Worm (Caenorhabditis elegans) whole organism, young adult: ENCODE data around the gene sma-3.

ENCODE experiments used
- F10E7.11 ChIP-seq: sonication (generic microtip); optimal IDR thresholded peaks from 2 replicates; lab custom pipeline; 2017; ENCODE audit warnings: mild to moderate bottlenecking, missing genetic modification characterization, moderate library complexity, missing compliant biosample characterization
- F55B11.4 ChIP-seq: sonication (generic microtip); optimal IDR thresholded peaks from 2 replicates; lab custom pipeline; 2016; ENCODE audit warnings: missing compliant biosample characterization, missing genetic modification characterization, borderline replicate concordance; ENCODE audit not compliant: insufficient read depth
- F57A8.1 ChIP-seq: fragments of 200-800 bp; sonication (Bioruptor generic); optimal IDR thresholded peaks from 2 replicates; lab custom pipeline; 2018; ENCODE audit warnings: mild to moderate bottlenecking, missing genetic modification characterization, moderate library complexity, missing compliant biosample characterization
- K11D2.4 ChIP-seq: fragments of 200-800 bp; sonication (Bioruptor generic); IDR thresholded peaks from 2 replicates; pipeline ENCODE4 v1.3.6; 2022; ENCODE audit warnings: missing genetic modification reagents, missing genetic modification characterization, missing compliant biosample characterization
- T26A5.8 ChIP-seq: sonication (generic microtip); optimal IDR thresholded peaks from 2 replicates; lab custom pipeline; 2016; ENCODE audit warnings: missing genetic modification characterization, missing compliant biosample characterization
- ZK185.1 ChIP-seq: sonication (generic microtip); optimal IDR thresholded peaks from 2 replicates; lab custom pipeline; 2016; ENCODE audit warnings: mild to moderate bottlenecking, missing genetic modification characterization, missing compliant biosample characterization; ENCODE audit not compliant: poor library complexity, severe bottlenecking
- ama-1 ChIP-seq, 3 experiments: fragments of 150-350 bp in 1 of 3; sonication (generic microtip) in 2 of 3; optimal IDR thresholded peaks; 2 replicates each; lab custom pipeline; 2014 to 2018; ENCODE audit warnings: missing biosample characterization in 2 of 3, missing genetic modification characterization in 2 of 3, missing genetic modification reagents in 2 of 3
- aptf-3 ChIP-seq: fragments of 200-800 bp; sonication (Bioruptor generic); IDR thresholded peaks from 2 replicates; pipeline ENCODE4 v1.3.6; 2022; ENCODE audit warnings: missing genetic modification characterization, missing compliant biosample characterization
- attf-3 ChIP-seq: fragments of 200-800 bp; sonication (Bioruptor generic); conservative IDR thresholded peaks from 2 replicates; pipeline ENCODE4 v1.3.6; 2022; ENCODE audit warnings: missing genetic modification reagents, missing genetic modification characterization, missing compliant biosample characterization
- attf-5 ChIP-seq: fragments of 200-800 bp; sonication (Bioruptor generic); optimal IDR thresholded peaks from 2 replicates; lab custom pipeline; 2018; ENCODE audit warnings: mild to moderate bottlenecking, missing genetic modification characterization, missing compliant biosample characterization
- bed-1 ChIP-seq: fragments of 200-800 bp; sonication (Bioruptor generic); IDR thresholded peaks from 2 replicates; pipeline ENCODE4 v1.3.6; 2022; ENCODE audit warnings: missing genetic modification reagents, missing genetic modification characterization, missing compliant biosample characterization
- cebp-2 ChIP-seq: fragments of 200-800 bp; sonication (Bioruptor generic); IDR thresholded peaks from 2 replicates; pipeline ENCODE4 v1.3.6; 2022; ENCODE audit warnings: missing genetic modification characterization, missing compliant biosample characterization
- ceh-79 ChIP-seq: sonication (generic microtip); optimal IDR thresholded peaks from 2 replicates; lab custom pipeline; 2017; ENCODE audit warnings: mild to moderate bottlenecking, missing genetic modification characterization, missing compliant biosample characterization
- die-1 ChIP-seq: sonication (generic microtip); optimal IDR thresholded peaks from 2 replicates; lab custom pipeline; 2016; ENCODE audit warnings: missing genotype, mild to moderate bottlenecking, missing genetic modification characterization, missing compliant biosample characterization
- ekl-4 ChIP-seq: fragments of 200-800 bp; sonication (Bioruptor generic); IDR thresholded peaks from 2 replicates; pipeline ENCODE4 v1.3.6; 2022; ENCODE audit warnings: missing genetic modification reagents, missing genetic modification characterization, missing compliant biosample characterization
- ets-4 ChIP-seq: fragments of 200-800 bp; sonication (Bioruptor generic); optimal IDR thresholded peaks from 2 replicates; lab custom pipeline; 2018; ENCODE audit warnings: mild to moderate bottlenecking, missing genetic modification characterization, missing compliant biosample characterization
- hlh-12 ChIP-seq: sonication (generic microtip); optimal IDR thresholded peaks from 2 replicates; lab custom pipeline; 2016; ENCODE audit warnings: missing genetic modification characterization, missing compliant biosample characterization
- hlh-26 ChIP-seq: fragments of 200-800 bp; sonication (Bioruptor generic); conservative IDR thresholded peaks from 2 replicates; pipeline ENCODE4 v1.3.6; 2022; ENCODE audit warnings: missing genetic modification reagents, missing genetic modification characterization, missing compliant biosample characterization
- hmg-20 ChIP-seq: fragments of 200-800 bp; sonication (Bioruptor generic); IDR thresholded peaks from 2 replicates; pipeline ENCODE4 v1.3.6; 2022; ENCODE audit warnings: missing genetic modification reagents, missing genetic modification characterization, missing compliant biosample characterization
- hsf-1 ChIP-seq: fragments of 200-800 bp; sonication (Bioruptor generic); IDR thresholded peaks from 2 replicates; pipeline ENCODE4 v1.3.6; 2022; ENCODE audit warnings: missing genetic modification reagents, missing genetic modification characterization, missing compliant biosample characterization
- lin-35 ChIP-seq, 3 experiments: fragments of 150-350 bp in 2 of 3; sonication (generic microtip) in 1 of 3; optimal IDR thresholded peaks; 2 replicates each; lab custom pipeline; 2014 to 2018; ENCODE audit warnings: missing biosample characterization in 3 of 3, missing genetic modification characterization in 3 of 3, missing genetic modification reagents in 3 of 3
- lsy-27 ChIP-seq: sonication (generic microtip); optimal IDR thresholded peaks from 2 replicates; lab custom pipeline; 2017; ENCODE audit warnings: missing genetic modification characterization, mild to moderate bottlenecking, missing compliant biosample characterization, antibody characterized with exemption, missing genotype, borderline replicate concordance; ENCODE audit not compliant: insufficient read depth
- madf-3 ChIP-seq: fragments of 200-800 bp; sonication (Bioruptor generic); IDR thresholded peaks from 2 replicates; pipeline ENCODE4 v1.3.6; 2022; ENCODE audit warnings: missing genetic modification reagents, missing genetic modification characterization, missing compliant biosample characterization
- mxl-1 ChIP-seq: sonication (generic microtip); optimal IDR thresholded peaks from 2 replicates; lab custom pipeline; 2016; ENCODE audit warnings: missing genetic modification characterization, missing compliant biosample characterization
- nfya-2 ChIP-seq: fragments of 200-800 bp; sonication (Bioruptor generic); IDR thresholded peaks from 2 replicates; pipeline ENCODE4 v1.3.6; 2022; ENCODE audit warnings: missing genetic modification reagents, missing genetic modification characterization, missing compliant biosample characterization
- nfyb-1 ChIP-seq: fragments of 200-800 bp; sonication (Bioruptor generic); IDR thresholded peaks from 2 replicates; pipeline ENCODE4 v1.3.6; 2022; ENCODE audit warnings: missing genetic modification reagents, missing genetic modification characterization, missing compliant biosample characterization
- nhr-179 ChIP-seq: sonication (generic microtip); optimal IDR thresholded peaks from 2 replicates; lab custom pipeline; 2016; ENCODE audit warnings: mild to moderate bottlenecking, missing genetic modification characterization, missing compliant biosample characterization
- nhr-27 ChIP-seq: fragments of 200-800 bp; sonication (Bioruptor generic); optimal IDR thresholded peaks from 2 replicates; lab custom pipeline; 2018; ENCODE audit warnings: mild to moderate bottlenecking, missing genetic modification characterization, moderate library complexity, missing compliant biosample characterization
- rcor-1 ChIP-seq: fragments of 200-800 bp; sonication (Bioruptor generic); IDR thresholded peaks from 2 replicates; pipeline ENCODE4 v1.3.6; 2022; ENCODE audit warnings: missing genetic modification reagents, missing genetic modification characterization, missing compliant biosample characterization
- repo-1 ChIP-seq: sonication (generic microtip); optimal IDR thresholded peaks from 2 replicates; lab custom pipeline; 2017; ENCODE audit warnings: mild to moderate bottlenecking, missing genetic modification characterization, missing compliant biosample characterization
- sdz-38 ChIP-seq: sonication (generic microtip); optimal IDR thresholded peaks from 2 replicates; lab custom pipeline; 2016; ENCODE audit warnings: missing genotype, missing genetic modification characterization, missing compliant biosample characterization
- sea-2 ChIP-seq: fragments of 200-800 bp; sonication (Bioruptor generic); IDR thresholded peaks from 2 replicates; pipeline ENCODE4 v1.3.6; 2022; ENCODE audit warnings: missing genetic modification characterization, missing compliant biosample characterization
- snpc-1.3 ChIP-seq: sonication (generic microtip); optimal IDR thresholded peaks from 2 replicates; lab custom pipeline; 2017; ENCODE audit warnings: missing genetic modification characterization, mild to moderate bottlenecking, missing compliant biosample characterization, antibody characterized with exemption, moderate library complexity, missing genotype, missing genetic modification reagents; ENCODE audit not compliant: insufficient read depth
- tbp1 ChIP-seq: fragments of 200-800 bp; sonication (Bioruptor generic); optimal IDR thresholded peaks from 2 replicates; lab custom pipeline; 2018; ENCODE audit warnings: mild to moderate bottlenecking, missing genetic modification characterization, missing compliant biosample characterization
- tbx-9 ChIP-seq: sonication (generic microtip); optimal IDR thresholded peaks from 2 replicates; lab custom pipeline; 2016; ENCODE audit warnings: borderline replicate concordance, missing genetic modification characterization, inconsistent platforms, missing compliant biosample characterization
- tlf-1 ChIP-seq: fragments of 200-800 bp; sonication (Bioruptor generic); optimal IDR thresholded peaks from 2 replicates; lab custom pipeline; 2018; ENCODE audit warnings: mild to moderate bottlenecking, missing genetic modification characterization, missing compliant biosample characterization
- xnd-1 ChIP-seq: sonication (generic microtip); optimal IDR thresholded peaks from 2 replicates; lab custom pipeline; 2016; ENCODE audit warnings: missing genotype, missing genetic modification reagents, missing genetic modification characterization, missing compliant biosample characterization
- ztf-26 ChIP-seq: sonication (generic microtip); optimal IDR thresholded peaks from 2 replicates; lab custom pipeline; 2017; ENCODE audit warnings: missing genetic modification characterization, missing compliant biosample characterization
- ztf-28 ChIP-seq: fragments of 200-800 bp; sonication (Bioruptor generic); IDR thresholded peaks from 2 replicates; pipeline ENCODE4 v1.3.6; 2022; ENCODE audit warnings: missing genetic modification reagents, missing genetic modification characterization, missing compliant biosample characterization
- ztf-3 ChIP-seq: fragments of 200-800 bp; sonication (Bioruptor generic); optimal IDR thresholded peaks from 2 replicates; lab custom pipeline; 2018; ENCODE audit warnings: mild to moderate bottlenecking, missing genetic modification characterization, missing compliant biosample characterization
- ztf-6 ChIP-seq: fragments of 200-800 bp; sonication (Bioruptor generic); IDR thresholded peaks from 2 replicates; pipeline ENCODE4 v1.3.6; 2022; ENCODE audit warnings: missing genetic modification reagents, missing genetic modification characterization, missing compliant biosample characterization

sma-3 gene

DNA sequence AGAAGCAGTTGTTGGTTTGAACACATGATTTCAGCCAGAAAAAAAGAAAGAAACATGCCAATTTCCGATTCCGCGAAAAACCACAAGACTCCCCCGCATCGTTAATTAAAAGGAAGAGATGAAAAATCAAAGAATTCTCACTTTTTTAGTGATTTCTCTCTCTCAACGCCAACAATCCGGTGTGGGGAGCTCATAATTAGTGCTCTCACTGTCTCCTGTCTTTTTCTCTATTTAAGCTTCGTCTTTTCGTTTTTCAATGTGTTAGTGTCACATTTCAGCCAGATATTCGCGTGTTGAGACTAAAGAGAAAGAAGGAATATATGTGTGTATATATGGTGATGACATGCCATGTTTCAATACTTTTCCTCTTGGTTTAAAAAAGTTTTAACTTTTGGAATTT lies 10.0 kb upstream of the sma-3 start:
- peak; percentile 23 for TF ChIP-seq tlf-1 (GFP tag; lab: Kevin White, UChicago)
- TF ChIP-seq lin-35 (GFP tag; optimal IDR thresholded peaks at IDR 0.05; lab: Kevin White, UChicago): peak in 1 of 3 experiments; percentile 10
- no peak for TF ChIP-seq ceh-79 (tag; lab: Kevin White, UChicago)
- TF ChIP-seq T26A5.8 (tag; lab: Kevin White, UChicago): no peak
- no peak for TF ChIP-seq hlh-12 (tag; lab: Kevin White, UChicago)
- no peak for TF ChIP-seq sdz-38 (tag; lab: Kevin White, UChicago)
- peak; percentile 51; the same call in 1 of the 2 replicates for TF ChIP-seq K11D2.4 (GFP tag; lab: Robert Waterston, UW)
- TF ChIP-seq ama-1 (optimal IDR thresholded peaks at IDR 0.05; lab: Kevin White, UChicago): peak; percentile 46
- TF ChIP-seq ama-1 (GFP tag; optimal IDR thresholded peaks at IDR 0.05; lab: Kevin White, UChicago): no peak
- no peak for TF ChIP-seq aptf-3 (GFP tag; lab: Robert Waterston, UW)
- no peak for TF ChIP-seq nfya-2 (GFP tag; lab: Robert Waterston, UW)

DNA sequence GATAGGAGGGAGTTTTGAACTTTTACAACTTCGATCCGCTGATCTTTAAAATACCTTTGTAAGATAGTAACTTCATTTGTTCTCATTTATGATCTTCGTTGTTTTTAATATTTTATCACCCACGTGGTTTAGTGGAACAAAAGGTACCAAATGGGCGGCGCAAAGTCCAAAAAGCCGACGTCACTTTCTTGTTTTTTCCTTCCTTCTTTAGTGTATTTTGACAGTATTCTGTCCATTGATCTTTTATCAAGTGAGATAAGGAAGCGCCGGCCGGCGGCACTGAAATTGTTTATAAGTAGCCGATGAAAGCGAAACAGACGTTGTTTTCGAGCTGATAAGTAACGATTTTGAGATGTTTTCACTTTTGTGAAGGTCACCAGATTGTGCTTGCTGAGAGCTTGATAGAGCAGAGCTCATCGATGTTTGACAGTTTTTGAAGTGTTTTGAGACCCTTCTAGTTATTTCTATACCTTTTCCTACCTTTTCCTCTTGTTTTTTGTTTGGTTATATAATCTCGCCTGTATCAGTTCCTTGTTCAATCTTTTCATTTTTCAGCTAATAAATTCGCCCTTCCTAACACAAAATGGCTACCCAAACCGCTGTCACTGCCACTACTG lies 8.9 kb upstream of the sma-3 start, which contains the start of gene K04C2.3:
Gene K04C2.3 (plus strand): TSS at position 556 of the 617 bp plus-strand sequence.
- TF ChIP-seq K11D2.4 (GFP tag; lab: Robert Waterston, UW) (peak; percentile 30; the same call in 1 of the 2 replicates), mxl-1 (no peak)

DNA sequence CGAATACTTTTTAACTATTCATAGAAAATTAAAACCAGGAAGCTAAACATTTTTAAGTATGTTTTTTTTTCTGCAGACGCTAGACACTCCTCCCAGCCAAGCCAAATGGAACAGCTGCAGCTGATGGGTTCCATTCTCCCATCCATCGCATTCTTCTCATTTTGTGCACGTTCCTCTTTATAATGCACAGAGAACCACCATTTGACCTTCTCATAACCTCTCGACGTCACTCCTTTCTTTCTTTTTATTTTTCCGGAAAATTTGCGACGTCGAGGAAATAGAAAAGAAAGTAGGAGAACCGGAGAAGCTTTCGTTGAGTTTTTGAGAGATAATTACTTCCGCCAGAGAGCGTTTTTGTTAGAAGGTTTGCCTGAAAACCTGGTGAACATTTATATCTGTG lies 7.9 kb upstream of the sma-3 start:
- no peak for TF ChIP-seq nhr-27 (tag; lab: Kevin White, UChicago)
- TF ChIP-seq ama-1 (optimal IDR thresholded peaks at IDR 0.05; lab: Kevin White, UChicago): peak; percentile 26
- no peak for TF ChIP-seq ama-1 (GFP tag; optimal IDR thresholded peaks at IDR 0.05; lab: Kevin White, UChicago)
- no peak for TF ChIP-seq sea-2 (GFP tag; lab: Robert Waterston, UW)
- no peak for TF ChIP-seq hsf-1
- peak in 1 of 3 experiments; percentile 15 for TF ChIP-seq lin-35 (GFP tag; optimal IDR thresholded peaks at IDR 0.05; lab: Kevin White, UChicago)
- no peak for TF ChIP-seq snpc-1.3 (tag; lab: Kevin White, UChicago)
- TF ChIP-seq F57A8.1 (GFP tag; lab: Kevin White, UChicago): no peak
- TF ChIP-seq lsy-27 (tag; lab: Kevin White, UChicago): no peak

DNA sequence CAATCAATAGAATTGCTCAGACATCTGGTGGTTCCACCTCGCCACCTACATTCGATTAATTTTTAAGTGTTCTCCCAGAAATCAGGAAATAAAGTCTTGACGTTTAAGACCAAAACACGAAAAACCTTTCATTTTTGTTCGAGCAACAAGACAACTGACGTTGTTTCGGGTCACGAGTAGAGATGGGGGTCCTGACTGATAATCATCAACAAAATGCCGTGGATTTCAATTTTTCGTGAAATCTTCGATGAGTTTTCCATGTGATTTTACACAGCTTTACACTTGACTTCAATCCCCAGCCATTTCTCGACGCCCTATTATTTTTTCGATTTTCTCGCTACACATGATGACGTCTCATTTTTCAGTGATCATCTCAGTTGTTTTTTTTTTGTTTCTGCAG lies 7.3 kb upstream of the sma-3 start:
- TF ChIP-seq attf-3 (no peak), F55B11.4 (no peak), ZK185.1 (tag; lab: Kevin White, UChicago) (no peak), nhr-179 (tag; lab: Kevin White, UChicago) (no peak), ets-4 (no peak), tbx-9 (tag; lab: Kevin White, UChicago) (no peak), ztf-28 (GFP tag; lab: Robert Waterston, UW) (no peak), nfyb-1 (GFP tag; lab: Robert Waterston, UW) (no peak), ztf-26 (no peak), bed-1 (GFP tag; lab: Robert Waterston, UW) (no peak), repo-1 (tag; lab: Kevin White, UChicago) (no peak), F10E7.11 (tag; lab: Kevin White, UChicago) (no peak), die-1 (tag; lab: Kevin White, UChicago) (no peak), madf-3 (no peak)

DNA sequence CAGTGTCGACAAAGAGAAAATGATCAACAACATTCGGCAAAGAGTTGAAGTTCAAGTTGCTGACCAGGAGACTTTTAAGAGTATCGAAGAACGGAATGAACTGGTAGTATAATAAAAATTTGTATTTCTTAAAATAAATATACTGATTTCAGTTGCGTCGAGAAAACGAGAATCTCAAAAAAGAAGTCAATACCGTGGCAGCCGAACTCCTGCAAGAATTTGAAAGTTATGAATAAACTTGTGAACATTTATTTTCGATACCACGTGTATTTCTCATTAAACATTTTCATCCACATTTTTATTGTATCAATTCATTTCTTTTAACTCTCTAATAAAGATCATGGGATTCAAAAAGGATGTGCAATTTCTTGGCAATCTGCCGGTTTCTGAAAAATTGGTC lies 6.2 kb upstream of the sma-3 start, which contains the start of gene K04C2.8:
Gene K04C2.8 (plus strand): TSS at position 301 of the 400 bp plus-strand sequence.
- TF ChIP-seq attf-5 (GFP tag; lab: Kevin White, UChicago) (no peak), hsf-1 (no peak), tbp1 (GFP tag; lab: Kevin White, UChicago) (no peak), hmg-20 (GFP tag; lab: Robert Waterston, UW) (no peak), rcor-1 (GFP tag; lab: Robert Waterston, UW) (no peak), ztf-6 (GFP tag; lab: Robert Waterston, UW) (no peak), hlh-26 (no peak), ekl-4 (GFP tag; lab: Robert Waterston, UW) (no peak), cebp-2 (GFP tag; lab: Robert Waterston, UW) (no peak), ztf-3 (GFP tag; lab: Kevin White, UChicago) (no peak), ets-4 (no peak), attf-3 (no peak), xnd-1 (tag; lab: Kevin White, UChicago) (no peak), tlf-1 (GFP tag; lab: Kevin White, UChicago) (no peak)
